Fruit fly (Drosophila melanogaster) whole organism, wandering third instar larva: ENCODE results near the gene TBC1D5.

ENCODE experiments used
- CG32264 ChIP-seq: fragments of 200-800 bp; sonication (Bioruptor generic); optimal IDR thresholded peaks from 2 replicates; lab custom pipeline; 2016; ENCODE audit warnings: missing biosample characterization, missing genetic modification characterization
- HLH106 ChIP-seq: fragments of 200-800 bp; optimal IDR thresholded peaks from 3 replicates; lab custom pipeline; 2019; ENCODE audit warnings: missing biosample characterization, mild to moderate bottlenecking, missing genetic modification characterization, moderate library complexity
- Hr78 ChIP-seq: fragments of >200 bp; optimal IDR thresholded peaks from 2 replicates; lab custom pipeline; 2017; ENCODE audit warnings: missing biosample characterization, missing genetic modification characterization
- Myc ChIP-seq: fragments of >200 bp; optimal IDR thresholded peaks from 2 replicates; lab custom pipeline; 2017
- N ChIP-seq: fragments of >200 bp; optimal IDR thresholded peaks from 2 replicates; lab custom pipeline; 2018; ENCODE audit warnings: missing biosample characterization, missing external identifiers, missing genetic modification characterization
- brk ChIP-seq: fragments of 200-800 bp; sonication (Bioruptor generic); optimal IDR thresholded peaks from 2 replicates; lab custom pipeline; 2016; ENCODE audit warnings: missing biosample characterization, mild to moderate bottlenecking, missing genetic modification characterization
- dl ChIP-seq, 2 experiments: fragments of 175-275, 200-275 bp in 1 of 2; fragments of 200-275 bp in 1 of 2; sonication (Bioruptor generic); optimal IDR thresholded peaks; lab custom pipeline; 2018; ENCODE audit warnings: mild to moderate bottlenecking in 2 of 2, missing biosample characterization in 2 of 2, missing genetic modification characterization in 2 of 2, moderate library complexity in 2 of 2; ENCODE audit not compliant: partially characterized antibody in 2 of 2, insufficient read depth in 1 of 2
- h ChIP-seq: fragments of 200-800 bp; sonication (Bioruptor generic); optimal IDR thresholded peaks from 3 replicates; lab custom pipeline; 2016; ENCODE audit warnings: missing biosample characterization, mild to moderate bottlenecking, missing genetic modification characterization

DNA sequence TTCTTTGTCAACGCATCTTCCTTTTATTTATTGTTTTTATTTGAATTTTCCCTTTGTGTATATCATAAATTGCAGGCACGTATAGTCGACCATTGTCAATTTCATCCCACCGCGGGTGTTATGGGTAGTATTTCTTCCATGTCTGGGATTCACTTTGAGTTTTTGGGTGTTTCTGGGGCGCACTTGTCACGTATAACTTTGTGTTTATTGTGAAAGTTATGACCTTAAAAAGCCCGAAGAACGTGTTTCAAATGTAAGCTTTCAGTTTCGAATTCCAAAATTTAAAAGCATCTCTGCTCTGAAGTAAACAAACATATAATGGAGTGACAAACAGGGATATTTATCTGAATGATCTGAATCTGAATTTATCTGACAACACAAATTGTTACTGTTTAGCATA lies 34.8 kb upstream of the TBC1D5 start:
- TF ChIP-seq brk: no peak
- no peak for TF ChIP-seq dl (GFP tag; optimal IDR thresholded peaks at IDR 0.05; lab: Kevin White, UChicago; ENCODE audit: insufficient read depth in 1 of 2, partially characterized antibody in 2 of 2)
- no peak for TF ChIP-seq Hr78 (GFP tag; lab: Kevin White, UChicago)
- TF ChIP-seq N (GFP tag; lab: Kevin White, UChicago): no peak
- TF ChIP-seq Myc (lab: Kevin White, UChicago): no peak
- no peak for TF ChIP-seq h
- TF ChIP-seq HLH106 (tag; lab: Kevin White, UChicago): no peak
- TF ChIP-seq CG32264: no peak
